Worm (Caenorhabditis elegans) whole organism, L1 larva: Measurements from ENCODE around the gene Y48A6C.8.

Source experiments
- C04F5.9 ChIP-seq: sonication (generic microtip); optimal IDR thresholded peaks from 2 replicates; lab custom pipeline; 2016; ENCODE audit warnings: missing genetic modification characterization, missing compliant biosample characterization
- C16A3.4 ChIP-seq: fragments of 150-350 bp; optimal IDR thresholded peaks from 2 replicates; lab custom pipeline; 2014; ENCODE audit warnings: missing biosample characterization, missing genetic modification characterization
- aha-1 ChIP-seq: fragments of 150-350 bp; optimal IDR thresholded peaks from 2 replicates; lab custom pipeline; 2014; ENCODE audit warnings: missing biosample characterization, missing genetic modification characterization
- alr-1 ChIP-seq: fragments of 200-800 bp; sonication (Bioruptor generic); optimal IDR thresholded peaks from 2 replicates; lab custom pipeline; 2018; ENCODE audit warnings: borderline replicate concordance, mild to moderate bottlenecking, missing genetic modification characterization, missing compliant biosample characterization
- ama-1 ChIP-seq: fragments of 150-350 bp; optimal IDR thresholded peaks from 2 replicates; lab custom pipeline; 2014
- ceh-82 ChIP-seq, 3 experiments: fragments of 150-350 bp in 1 of 3; sonication (generic microtip) in 2 of 3; optimal IDR thresholded peaks; 2 replicates each; lab custom pipeline; 2014 to 2017; ENCODE audit warnings: missing biosample characterization in 3 of 3, missing genetic modification characterization in 3 of 3
- ceh-88 ChIP-seq: fragments of 200-800 bp; sonication (Bioruptor generic); IDR thresholded peaks from 2 replicates; pipeline ENCODE4 v1.3.6; 2022; ENCODE audit warnings: missing genetic modification characterization, missing compliant biosample characterization
- ceh-90 ChIP-seq: sonication (generic microtip); optimal IDR thresholded peaks from 2 replicates; lab custom pipeline; 2016; ENCODE audit warnings: missing genetic modification characterization, missing compliant biosample characterization
- ces-1 ChIP-seq: fragments of 150-350 bp; optimal IDR thresholded peaks from 2 replicates; lab custom pipeline; 2014; ENCODE audit warnings: missing biosample characterization, missing genetic modification reagents, missing genetic modification characterization
- efl-1 ChIP-seq, 4 experiments: fragments of 150-350 bp; optimal IDR thresholded peaks in 3 of 4; peaks in 1 of 4; 1 replicate in 1 of 4; 2 replicates in 3 of 4; lab custom pipeline; 2014; ENCODE audit warnings: missing biosample characterization in 2 of 4, missing genetic modification characterization in 2 of 4, missing genetic modification reagents in 2 of 4
- efl-3 ChIP-seq: fragments of 200-800 bp; sonication (Bioruptor generic); optimal IDR thresholded peaks from 2 replicates; lab custom pipeline; 2018; ENCODE audit warnings: mild to moderate bottlenecking, missing genetic modification characterization, missing compliant biosample characterization
- egl-27 ChIP-seq, 2 experiments: fragments of 150-350 bp in 1 of 2; sonication (generic microtip); optimal IDR thresholded peaks; 3 replicates each; lab custom pipeline; 2017 to 2018; ENCODE audit warnings: missing biosample characterization in 2 of 2, missing genetic modification characterization in 2 of 2, missing genetic modification reagents in 2 of 2
- elt-2 ChIP-seq: sonication (generic microtip); optimal IDR thresholded peaks from 2 replicates; lab custom pipeline; 2016; ENCODE audit warnings: missing genetic modification characterization, mild to moderate bottlenecking, inconsistent platforms, missing compliant biosample characterization, missing genetic modification reagents
- fkh-4 ChIP-seq: sonication (generic microtip); optimal IDR thresholded peaks from 2 replicates; lab custom pipeline; 2016; ENCODE audit warnings: missing compliant biosample characterization, missing genetic modification characterization, borderline replicate concordance
- fos-1 ChIP-seq: fragments of 150-350 bp; optimal IDR thresholded peaks from 2 replicates; lab custom pipeline; 2014; ENCODE audit warnings: missing biosample characterization, missing genetic modification characterization
- grh-1 ChIP-seq: fragments of 200-800 bp; sonication (Bioruptor generic); IDR thresholded peaks from 2 replicates; pipeline ENCODE4 v1.3.6; 2022; ENCODE audit warnings: missing genetic modification reagents, missing genetic modification characterization, missing compliant biosample characterization
- hpl-2 ChIP-seq: fragments of 150-350 bp; optimal IDR thresholded peaks from 2 replicates; lab custom pipeline; 2014; ENCODE audit warnings: missing biosample characterization, missing genetic modification reagents, missing genetic modification characterization
- irx-1 ChIP-seq: sonication (generic microtip); optimal IDR thresholded peaks from 2 replicates; lab custom pipeline; 2016; ENCODE audit warnings: missing genetic modification characterization, missing compliant biosample characterization
- isw-1 ChIP-seq: fragments of 200-800 bp; sonication (Bioruptor generic); IDR thresholded peaks from 2 replicates; pipeline ENCODE4 v1.3.6; 2022; ENCODE audit warnings: missing genetic modification characterization, missing compliant biosample characterization
- lin-13 ChIP-seq: fragments of 150-350 bp; optimal IDR thresholded peaks from 2 replicates; lab custom pipeline; 2014; ENCODE audit warnings: missing biosample characterization, missing genetic modification reagents, missing genetic modification characterization
- lsy-2 ChIP-seq, 2 experiments: fragments of 150-350 bp; optimal IDR thresholded peaks; 2 replicates each; lab custom pipeline; 2014; ENCODE audit warnings: missing biosample characterization in 2 of 2, missing genetic modification characterization in 2 of 2
- nhr-11 ChIP-seq: fragments of 150-350 bp; optimal IDR thresholded peaks from 2 replicates; lab custom pipeline; 2014; ENCODE audit warnings: missing biosample characterization, missing genetic modification characterization
- nhr-12 ChIP-seq: sonication (generic microtip); optimal IDR thresholded peaks from 2 replicates; lab custom pipeline; 2017; ENCODE audit warnings: missing biosample characterization, missing genetic modification characterization
- nhr-20 ChIP-seq: sonication (generic microtip); optimal IDR thresholded peaks from 2 replicates; lab custom pipeline; 2016; ENCODE audit warnings: mild to moderate bottlenecking, missing genetic modification characterization, missing compliant biosample characterization
- nhr-237 ChIP-seq: fragments of 150-350 bp; optimal IDR thresholded peaks from 2 replicates; lab custom pipeline; 2014; ENCODE audit warnings: missing biosample characterization, missing genetic modification characterization
- nhr-47 ChIP-seq: sonication (generic microtip); optimal IDR thresholded peaks from 2 replicates; lab custom pipeline; 2016; ENCODE audit warnings: mild to moderate bottlenecking, missing genetic modification characterization, moderate library complexity, missing compliant biosample characterization
- nhr-76 ChIP-seq: sonication (generic microtip); optimal IDR thresholded peaks from 2 replicates; lab custom pipeline; 2017; ENCODE audit warnings: missing biosample characterization, missing genetic modification characterization
- nhr-85 ChIP-seq: sonication (generic microtip); peaks from one replicate; lab custom pipeline; 2016; ENCODE audit warnings: missing genetic modification characterization, inconsistent platforms, missing compliant biosample characterization
- rnt-1 ChIP-seq: sonication (generic microtip); optimal IDR thresholded peaks from 2 replicates; lab custom pipeline; 2016; ENCODE audit warnings: mild to moderate bottlenecking, missing genetic modification characterization, moderate library complexity, missing compliant biosample characterization
- snpc-4 ChIP-seq: fragments of 150-350 bp; optimal IDR thresholded peaks from 2 replicates; lab custom pipeline; 2014; ENCODE audit warnings: missing biosample characterization, missing genetic modification characterization
- sptf-1 ChIP-seq: fragments of 150-350 bp; optimal IDR thresholded peaks from 2 replicates; lab custom pipeline; 2014; ENCODE audit warnings: missing biosample characterization, missing genetic modification characterization
- swsn-7 ChIP-seq: sonication (generic microtip); optimal IDR thresholded peaks from 2 replicates; lab custom pipeline; 2016; ENCODE audit warnings: missing genetic modification characterization, missing compliant biosample characterization
- tbx-2 ChIP-seq: sonication (generic microtip); optimal IDR thresholded peaks from 2 replicates; lab custom pipeline; 2016; ENCODE audit warnings: missing genetic modification characterization, missing compliant biosample characterization
- tlp-1 ChIP-seq: fragments of 150-350 bp; optimal IDR thresholded peaks from 2 replicates; lab custom pipeline; 2014; ENCODE audit warnings: missing biosample characterization, missing genetic modification characterization
- unc-86 ChIP-seq: sonication (generic microtip); optimal IDR thresholded peaks from 2 replicates; lab custom pipeline; 2016; ENCODE audit warnings: missing genetic modification characterization, missing compliant biosample characterization
- vab-15 ChIP-seq: sonication (generic microtip); optimal IDR thresholded peaks from 2 replicates; lab custom pipeline; 2017; ENCODE audit warnings: missing genotype, mild to moderate bottlenecking, missing genetic modification characterization, missing compliant biosample characterization
- xbp-1 ChIP-seq: sonication (generic microtip); optimal IDR thresholded peaks from 2 replicates; lab custom pipeline; 2016; ENCODE audit warnings: missing genetic modification characterization, missing compliant biosample characterization
- zip-4 ChIP-seq: fragments of 200-800 bp; sonication (Bioruptor generic); optimal IDR thresholded peaks from 2 replicates; lab custom pipeline; 2018; ENCODE audit warnings: mild to moderate bottlenecking, missing genetic modification characterization, moderate library complexity, missing compliant biosample characterization
- ztf-11 ChIP-seq, 2 experiments: sonication (generic microtip); optimal IDR thresholded peaks; 2 replicates each; lab custom pipeline; 2016 to 2017; ENCODE audit warnings: missing genetic modification characterization in 2 of 2, missing biosample characterization in 1 of 2, missing compliant biosample characterization in 1 of 2

Y48A6C.8 gene

ce11 chrIII:11091651-11092278, 35.7 kb downstream of the Y48A6C.8 start (continued):
- TF ChIP-seq irx-1 (tag; lab: Kevin White, UChicago) = peak; percentile 45
- peak; percentile 66 for TF ChIP-seq xbp-1 (tag; lab: Kevin White, UChicago)
- TF ChIP-seq alr-1 = no peak
- peak; percentile 69; the same call in 1 of the 2 replicates for TF ChIP-seq ceh-88 (GFP tag; lab: Robert Waterston, UW)
- TF ChIP-seq unc-86 = peak; percentile 62
- peak; percentile 63 for TF ChIP-seq nhr-20
- no peak for TF ChIP-seq snpc-4
- TF ChIP-seq fkh-4 (tag; lab: Kevin White, UChicago) = peak; percentile 67
- no peak for TF ChIP-seq zip-4 (GFP tag; lab: Kevin White, UChicago)
- TF ChIP-seq nhr-76 (tag; lab: Kevin White, UChicago) = no peak
- TF ChIP-seq rnt-1 (tag; lab: Kevin White, UChicago) = peak; percentile 61
- TF ChIP-seq nhr-237 (tag; lab: Kevin White, UChicago) = no peak
- TF ChIP-seq egl-27 (tag; optimal IDR thresholded peaks at IDR 0.05; lab: Kevin White, UChicago) = no peak
- TF ChIP-seq lin-13 = no peak
- TF ChIP-seq efl-3 (GFP tag; lab: Kevin White, UChicago) = peak; percentile 77
- TF ChIP-seq hpl-2 (GFP tag; lab: Kevin White, UChicago) = no peak
- TF ChIP-seq lsy-2 (tag; optimal IDR thresholded peaks at IDR 0.05; lab: Kevin White, UChicago) = no peak
- peak; percentile 81 for TF ChIP-seq vab-15 (tag; lab: Kevin White, UChicago)
- TF ChIP-seq nhr-11 (tag; lab: Kevin White, UChicago) = no peak
- TF ChIP-seq aha-1 (tag; lab: Kevin White, UChicago) = no peak
- peak; percentile 86 for TF ChIP-seq elt-2 (tag; lab: Kevin White, UChicago)
- TF ChIP-seq tlp-1 (tag; lab: Kevin White, UChicago) = no peak
- TF ChIP-seq nhr-85 (tag; lab: Kevin White, UChicago) = peak; percentile 85
- peak; percentile 55 for TF ChIP-seq C04F5.9
- TF ChIP-seq ceh-82 (tag; optimal IDR thresholded peaks at IDR 0.05; lab: Kevin White, UChicago) = no peak
- TF ChIP-seq fos-1 = no peak
- no peak for TF ChIP-seq nhr-12
- peak; percentile 83 for TF ChIP-seq nhr-47
- TF ChIP-seq sptf-1 (tag; lab: Kevin White, UChicago) = no peak
- TF ChIP-seq ceh-90 (tag; lab: Kevin White, UChicago) = peak; percentile 71
- no peak for TF ChIP-seq C16A3.4 (tag; lab: Kevin White, UChicago)
- peak in 1 of 2 experiments; percentile 93 for TF ChIP-seq ztf-11 (tag; optimal IDR thresholded peaks at IDR 0.05; lab: Kevin White, UChicago)
- TF ChIP-seq ces-1 (GFP tag; lab: Kevin White, UChicago) = no peak
- TF ChIP-seq, all 84 proteins: peak for 39

DNA sequence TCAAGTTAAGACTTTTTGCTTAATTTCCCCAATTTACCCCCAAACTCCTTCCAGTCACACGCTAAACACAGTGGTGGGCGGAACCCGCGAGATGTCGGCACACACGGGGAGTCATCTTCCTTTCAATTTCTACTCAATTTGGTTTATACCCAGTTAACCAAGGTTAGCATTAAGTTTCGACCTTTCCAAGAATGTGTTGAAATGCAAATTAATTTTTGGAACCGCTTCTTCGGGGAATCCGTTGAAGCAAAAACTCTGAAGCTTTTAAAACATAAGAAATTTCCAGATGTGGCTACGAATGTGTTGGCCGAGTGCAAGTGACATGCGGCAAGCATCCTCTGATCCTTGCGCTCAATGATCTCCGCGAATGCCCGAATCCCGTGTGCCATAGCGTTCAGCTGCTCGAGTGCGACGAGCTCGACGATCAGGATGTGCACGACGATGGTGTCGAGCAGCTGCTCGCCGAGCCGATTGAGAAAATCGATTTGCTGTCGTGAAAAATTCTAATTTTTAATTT, 36.5 kb downstream of the Y48A6C.8 start:
- TF ChIP-seq ces-1 (GFP tag; lab: Kevin White, UChicago) = no peak
- peak in 1 of 2 experiments; percentile 13 for TF ChIP-seq efl-1 (optimal IDR thresholded peaks at IDR 0.05; lab: Kevin White, UChicago)
- peak in 1 of 2 experiments; percentile 84 for TF ChIP-seq efl-1 (GFP tag; optimal IDR thresholded peaks at IDR 0.05 in 1 of 2; lab: Kevin White, UChicago)
- no peak for TF ChIP-seq isw-1 (GFP tag; lab: Robert Waterston, UW)
- peak; percentile 23; the same call in 1 of the 2 replicates for TF ChIP-seq grh-1
- no peak for TF ChIP-seq tbx-2 (tag; lab: Kevin White, UChicago)
- TF ChIP-seq ama-1 (lab: Kevin White, UChicago) = peak; percentile 82
- no peak for TF ChIP-seq ceh-90 (tag; lab: Kevin White, UChicago)
- TF ChIP-seq nhr-47 = peak; percentile 21
- peak; percentile 37 for TF ChIP-seq rnt-1 (tag; lab: Kevin White, UChicago)
- no peak for TF ChIP-seq swsn-7 (tag; lab: Kevin White, UChicago)
